Fruit fly (Drosophila melanogaster): ENCODE measurements around the gene CG32988.

Gene CG32988

DNA sequence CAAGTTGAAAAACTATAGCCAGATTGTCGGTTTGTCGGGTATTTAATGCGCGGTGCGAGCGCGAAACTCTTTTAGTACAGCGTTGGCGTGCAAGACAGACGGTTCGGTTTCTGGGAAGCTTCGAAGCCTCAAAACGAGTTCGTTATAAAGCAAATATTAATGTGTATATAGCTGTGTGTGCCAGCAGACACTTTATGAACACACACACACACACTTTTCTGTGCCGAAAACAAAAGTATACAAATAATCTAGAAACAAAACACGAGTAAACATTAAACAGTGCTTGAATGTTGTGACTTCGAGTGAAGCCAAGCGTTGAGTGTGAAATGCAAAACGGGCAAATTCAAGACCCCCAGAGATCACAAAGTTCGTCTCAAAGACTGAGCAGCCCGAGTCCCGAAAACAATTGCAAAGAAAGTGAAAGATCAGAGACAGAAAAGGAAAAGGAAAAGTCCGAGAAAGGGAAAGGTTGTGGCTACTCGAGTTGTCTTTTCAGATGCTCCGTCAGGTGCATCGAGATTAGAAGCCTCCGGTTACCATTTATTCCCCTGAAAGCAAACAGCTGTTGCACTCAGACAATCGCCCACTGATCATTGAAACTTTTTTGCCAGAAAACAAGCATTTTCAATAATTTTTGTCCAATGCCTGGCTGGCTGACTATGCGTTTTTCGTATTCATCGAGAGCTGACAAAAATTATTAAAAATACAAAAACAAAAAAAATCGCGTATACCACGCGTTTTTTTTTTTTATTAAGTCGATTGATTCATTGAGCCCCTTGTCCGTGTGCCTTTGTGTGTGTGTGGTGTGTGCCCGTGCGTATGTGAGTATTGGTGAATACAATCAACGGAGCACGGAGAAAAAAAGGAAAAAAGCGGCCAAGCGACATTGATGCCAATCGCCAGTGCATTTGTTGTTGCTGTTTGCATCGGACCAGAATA lies 34.3 kb downstream of the CG32988 start, which contains the start of gene CG34398 (continued):
- TF ChIP-seq danr (GFP tag; IDR thresholded peaks at IDR 0.05) = no peak
- no peak for TF ChIP-seq oc (tag; optimal IDR thresholded peaks at IDR 0.05)
- peak; percentile 66 for TF ChIP-seq Blimp-1 (GFP tag; optimal IDR thresholded peaks at IDR 0.05)
- TF ChIP-seq cato (GFP tag; optimal IDR thresholded peaks at IDR 0.05; ENCODE audit: borderline replicate concordance) = no peak
- TF ChIP-seq nom (GFP tag; optimal IDR thresholded peaks at IDR 0.05) = peak; percentile 35
- TF ChIP-seq Spps (tag; optimal IDR thresholded peaks at IDR 0.05) = no peak
- TF ChIP-seq Nf-YA (GFP tag; IDR thresholded peaks at IDR 0.05) = no peak
- TF ChIP-seq CG1529 (GFP tag; optimal IDR thresholded peaks at IDR 0.05) = no peak
- TF ChIP-seq CG4328 (GFP tag; optimal IDR thresholded peaks at IDR 0.05) = no peak
- no peak for TF ChIP-seq so (GFP tag; IDR thresholded peaks at IDR 0.05)
- TF ChIP-seq Hmr (GFP tag; optimal IDR thresholded peaks at IDR 0.05) = no peak
- TF ChIP-seq CG8290 (GFP tag; optimal IDR thresholded peaks at IDR 0.05) = no peak
- TF ChIP-seq CG8290 (tag; optimal IDR thresholded peaks at IDR 0.05) = peak in 1 of 2 experiments; percentile 51
- TF ChIP-seq maf-S (GFP tag; optimal IDR thresholded peaks at IDR 0.05) = no peak
- TF ChIP-seq ATbp (GFP tag; optimal IDR thresholded peaks at IDR 0.05) = peak; percentile 10
- TF ChIP-seq dysf (GFP tag; IDR thresholded peaks at IDR 0.05) = no peak
- 0 out of 2 replicates have a peak, but pooled peaks have one; percentile 12 for TF ChIP-seq ranshi (GFP tag; IDR thresholded peaks at IDR 0.05)
- peak; percentile 3 for TF ChIP-seq CG12769 (tag; optimal IDR thresholded peaks at IDR 0.05)
- TF ChIP-seq wor (GFP tag; IDR thresholded peaks at IDR 0.05) = no peak
- TF ChIP-seq CG3407 (GFP tag; optimal IDR thresholded peaks at IDR 0.05) = no peak
- TF ChIP-seq CG32767 (GFP tag; IDR thresholded peaks at IDR 0.05) = no peak
- TF ChIP-seq Dad (GFP tag; optimal IDR thresholded peaks at IDR 0.05) = no peak
- no peak for TF ChIP-seq C15 (GFP tag; IDR thresholded peaks at IDR 0.05)
- no peak for TF ChIP-seq sima (GFP tag; optimal IDR thresholded peaks at IDR 0.05)
- no peak for TF ChIP-seq CG10959 (GFP tag; IDR thresholded peaks at IDR 0.05)
- no peak for TF ChIP-seq D (optimal IDR thresholded peaks at IDR 0.05)
- TF ChIP-seq D (GFP tag; optimal IDR thresholded peaks at IDR 0.05) = no peak
- no peak for TF ChIP-seq CG6791 (GFP tag; IDR thresholded peaks at IDR 0.05; ENCODE audit: partially characterized antibody)
- no peak for TF ChIP-seq CG13775 (GFP tag; optimal IDR thresholded peaks at IDR 0.05)
- no peak for TF ChIP-seq Meics (GFP tag; optimal IDR thresholded peaks at IDR 0.05)
- TF ChIP-seq repo (GFP tag; optimal IDR thresholded peaks at IDR 0.05) = no peak
- TF ChIP-seq CG12104 (GFP tag; optimal IDR thresholded peaks at IDR 0.05) = no peak
- TF ChIP-seq pzg (GFP tag; optimal IDR thresholded peaks at IDR 0.05) = no peak
- no peak for TF ChIP-seq sqz (GFP tag; optimal IDR thresholded peaks at IDR 0.05)
- 0 out of 2 replicates have a peak, but pooled peaks have one; percentile 5 for TF ChIP-seq CG11247 (GFP tag; IDR thresholded peaks at IDR 0.05)
- TF ChIP-seq chinmo (GFP tag; IDR thresholded peaks at IDR 0.05; ENCODE audit: partially characterized antibody) = peak; percentile 68; the same call in 2 of the 4 replicates
- TF ChIP-seq vnd (GFP tag; IDR thresholded peaks at IDR 0.05; ENCODE audit: partially characterized antibody) = no peak
- TF ChIP-seq ewg (GFP tag; optimal IDR thresholded peaks at IDR 0.05) = no peak
- TF ChIP-seq bigmax (GFP tag; optimal IDR thresholded peaks at IDR 0.05) = no peak
- no peak for TF ChIP-seq CG31441 (GFP tag; IDR thresholded peaks at IDR 0.05)
- no peak for TF ChIP-seq HmgD (GFP tag; optimal IDR thresholded peaks at IDR 0.05)
- no peak for TF ChIP-seq CG32532 (GFP tag; IDR thresholded peaks at IDR 0.05)
- no peak for TF ChIP-seq h (optimal IDR thresholded peaks at IDR 0.05)
- no peak for TF ChIP-seq Bteb2 (GFP tag; optimal IDR thresholded peaks at IDR 0.05)
- no peak for TF ChIP-seq tna (GFP tag; IDR thresholded peaks at IDR 0.05; ENCODE audit: partially characterized antibody)
- no peak for TF ChIP-seq CG12942 (GFP tag; optimal IDR thresholded peaks at IDR 0.05)
- TF ChIP-seq Lhr (GFP tag; optimal IDR thresholded peaks at IDR 0.05) = no peak
- no peak for TF ChIP-seq Ets65A (GFP tag)
- peak; percentile 55 for TF ChIP-seq sens (GFP tag)
- TF ChIP-seq odd (GFP tag; optimal IDR thresholded peaks at IDR 0.05) = no peak
